Worm (Caenorhabditis elegans): ENCODE results near the gene txt-2.
A peak's percentile ranks its signal among the peaks of the same experiment; 100 is the strongest.

txt-2 gene

DNA sequence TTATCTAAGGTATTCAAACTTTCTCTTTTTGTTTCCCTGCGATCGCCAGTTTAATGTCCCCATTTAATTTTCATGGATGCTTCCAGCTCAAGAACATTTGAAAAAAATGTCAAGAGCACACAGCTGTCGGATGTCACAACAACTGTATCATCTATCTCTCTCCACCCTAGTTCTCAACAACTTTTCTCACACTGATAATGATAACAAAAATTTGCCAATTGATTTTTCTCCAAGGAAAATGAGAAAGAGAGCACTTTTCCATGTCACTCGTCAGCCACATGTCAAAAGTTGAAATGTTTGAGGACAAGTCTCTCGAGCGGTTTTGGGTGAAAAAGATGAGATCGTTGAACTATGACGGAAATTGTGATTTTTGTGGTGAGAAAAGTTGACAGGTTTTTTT lies 40.8 kb upstream of the txt-2 start:
- TF ChIP-seq pag-3 (tag; optimal IDR thresholded peaks at IDR 0.05; ENCODE audit: borderline replicate concordance) (no peak), sdc-2 (tag; optimal IDR thresholded peaks at IDR 0.05) (no peak), unc-55 (GFP tag; optimal IDR thresholded peaks at IDR 0.05) (peak; percentile 70), nfya-1 (tag; optimal IDR thresholded peaks at IDR 0.05) (no peak), nhr-11 (tag; optimal IDR thresholded peaks at IDR 0.05) (no peak), C08G9.2 (tag; optimal IDR thresholded peaks at IDR 0.05) (no peak), ceh-18 (tag; optimal IDR thresholded peaks at IDR 0.05) (peak; percentile 66), odd-2 (tag; optimal IDR thresholded peaks at IDR 0.05) (no peak), pat-9 (tag; optimal IDR thresholded peaks at IDR 0.05) (no peak), syd-9 (tag; optimal IDR thresholded peaks at IDR 0.05) (no peak), rnt-1 (tag; optimal IDR thresholded peaks at IDR 0.05) (no peak), zip-5 (tag; optimal IDR thresholded peaks at IDR 0.05) (no peak), lin-11 (tag; optimal IDR thresholded peaks at IDR 0.05) (no peak), pha-4 (tag; optimal IDR thresholded peaks at IDR 0.05) (no peak), pqm-1 (tag; optimal IDR thresholded peaks at IDR 0.05) (no peak), ceh-9 (tag; optimal IDR thresholded peaks at IDR 0.05) (no peak), fkh-6 (tag; optimal IDR thresholded peaks at IDR 0.05) (no peak), sox-2 (GFP tag; IDR thresholded peaks at IDR 0.05) (no peak)

ce11 chrV:272837-273236 lies 32.5 kb upstream of the txt-2 start, which contains the start of gene nlp-70:
Gene nlp-70 (minus strand): TSS chrV:272937.
- no peak for TF ChIP-seq dve-1 (tag; optimal IDR thresholded peaks at IDR 0.05)
- TF ChIP-seq ama-1 (optimal IDR thresholded peaks at IDR 0.05): no peak
- TF ChIP-seq tbx-7 (tag; optimal IDR thresholded peaks at IDR 0.05): no peak
- TF ChIP-seq unc-55 (GFP tag; optimal IDR thresholded peaks at IDR 0.05): no peak
- no peak for TF ChIP-seq ceh-6 (GFP tag; optimal IDR thresholded peaks at IDR 0.05)
- TF ChIP-seq pqm-1 (tag; optimal IDR thresholded peaks at IDR 0.05): no peak
- no peak for TF ChIP-seq elt-2 (tag; optimal IDR thresholded peaks at IDR 0.05)
- TF ChIP-seq ref-2 (tag; optimal IDR thresholded peaks at IDR 0.05): no peak
- TF ChIP-seq dmd-4 (tag; optimal IDR thresholded peaks at IDR 0.05; ENCODE audit: borderline replicate concordance): no peak
- no peak for TF ChIP-seq ceh-34 (tag; optimal IDR thresholded peaks at IDR 0.05)
- no peak for TF ChIP-seq unc-86 (tag; optimal IDR thresholded peaks at IDR 0.05)

DNA sequence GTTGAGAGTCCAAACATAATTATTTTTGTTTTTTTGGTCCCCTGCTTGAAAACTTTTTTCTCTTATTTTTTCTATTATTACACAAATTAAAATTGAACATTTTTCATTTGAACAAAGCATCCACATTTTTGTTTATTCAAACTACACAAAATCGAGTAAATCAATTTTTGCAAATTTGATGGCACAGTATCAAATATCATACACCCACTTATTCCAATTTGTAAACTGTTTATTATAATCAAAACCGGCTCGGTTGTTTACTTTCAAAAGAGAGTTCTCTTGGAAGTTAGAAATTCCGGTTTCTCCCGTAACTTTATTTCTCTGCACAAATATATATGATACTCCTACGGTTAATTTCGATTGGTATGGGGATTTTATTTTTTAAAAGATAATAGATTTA lies 27.7 kb upstream of the txt-2 start, which contains the start of gene lgc-26:
TSS of gene lgc-26 (plus strand) at position 301 of the 400 bp plus-strand sequence.
- TF ChIP-seq fkh-6 (tag; optimal IDR thresholded peaks at IDR 0.05): no peak
- no peak for TF ChIP-seq ceh-24 (tag; optimal IDR thresholded peaks at IDR 0.05)
- no peak for TF ChIP-seq hlh-8 (tag; optimal IDR thresholded peaks at IDR 0.05)
- TF ChIP-seq sox-4 (tag; optimal IDR thresholded peaks at IDR 0.05): no peak
- no peak for TF ChIP-seq ceh-19 (GFP tag; optimal IDR thresholded peaks at IDR 0.05)
- TF ChIP-seq fkh-10 (GFP tag; optimal IDR thresholded peaks at IDR 0.05): no peak
- TF ChIP-seq gmeb-2 (tag; optimal IDR thresholded peaks at IDR 0.05): no peak
- no peak for TF ChIP-seq elt-4 (tag; optimal IDR thresholded peaks at IDR 0.05)
- TF ChIP-seq lin-11 (tag; optimal IDR thresholded peaks at IDR 0.05): no peak
- no peak for TF ChIP-seq mec-3 (tag; optimal IDR thresholded peaks at IDR 0.05; ENCODE audit: borderline replicate concordance)
- no peak for TF ChIP-seq pha-2 (tag; optimal IDR thresholded peaks at IDR 0.05)
- TF ChIP-seq ceh-9 (tag; optimal IDR thresholded peaks at IDR 0.05): no peak
- TF ChIP-seq F13H6.1 (tag; optimal IDR thresholded peaks at IDR 0.05): no peak
- TF ChIP-seq ttx-3 (tag; optimal IDR thresholded peaks at IDR 0.05): no peak
- TF ChIP-seq che-1 (tag; optimal IDR thresholded peaks at IDR 0.05): no peak
- TF ChIP-seq pat-9 (tag; optimal IDR thresholded peaks at IDR 0.05): no peak
- no peak for TF ChIP-seq ceh-30 (tag; optimal IDR thresholded peaks at IDR 0.05)
- no peak for TF ChIP-seq unc-86 (tag; optimal IDR thresholded peaks at IDR 0.05)

Measured in whole organism, late embryonic.